2 fruit fly cellular contexts compared by ENCODE assay signal in the genomic region with DNA sequence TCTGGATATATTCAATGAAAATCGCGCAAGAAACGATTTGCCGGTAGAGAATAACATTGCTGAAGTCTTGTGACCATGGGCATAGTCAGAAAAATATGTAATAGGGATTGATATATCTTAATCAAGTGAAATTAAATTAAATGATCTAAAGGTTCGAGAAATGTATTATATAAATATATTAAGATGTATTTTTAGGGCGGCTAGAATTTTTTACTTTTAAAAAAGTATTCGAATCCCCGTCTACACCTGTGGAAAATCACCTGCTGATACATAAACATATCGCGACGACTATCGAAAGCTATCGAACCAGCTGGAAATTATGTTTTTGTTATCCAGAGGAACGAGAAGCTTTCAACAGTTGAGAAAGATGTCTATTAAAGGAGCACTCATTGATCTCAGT.
TF ChIP-seq lines count a peak whose summit lies in the region.

Gene CG13390 (minus strand): TSS at position 81 of the 400 bp plus-strand sequence.
Gene CG17294 (plus strand): TSS at position 319 of the 400 bp plus-strand sequence.

TF ChIP-seq in whole organism, embryonic, 481 proteins besides CTCF, POLR2A, EP300 and RAD21 (continued from another document and continues in another):
- TF ChIP-seq CG6765 (GFP tag; optimal IDR thresholded peaks at IDR 0.05; lab: Kevin White, UChicago): peak; percentile 100
- TF ChIP-seq sens-2 (GFP tag; IDR thresholded peaks at IDR 0.05; lab: Robert Waterston, UW): peak; percentile 99
- peak; percentile 82 for TF ChIP-seq her (GFP tag; optimal IDR thresholded peaks at IDR 0.05; lab: Kevin White, UChicago)
- TF ChIP-seq ssp (GFP tag; IDR thresholded peaks at IDR 0.05; lab: Robert Waterston, UW): peak; percentile 96
- TF ChIP-seq CG14860 (GFP tag; IDR thresholded peaks at IDR 0.05; lab: Robert Waterston, UW; ENCODE audit: partially characterized antibody): 0 out of 3 replicates have a peak, but pooled peaks have one; percentile 44
- TF ChIP-seq CG30020 (tag; optimal IDR thresholded peaks at IDR 0.05; lab: Kevin White, UChicago): peak; percentile 93
- TF ChIP-seq CG9876 (GFP tag; optimal IDR thresholded peaks at IDR 0.05; lab: Kevin White, UChicago): peak; percentile 55
- TF ChIP-seq gt (GFP tag; IDR thresholded peaks at IDR 0.05; lab: Robert Waterston, UW): peak; percentile 99
- TF ChIP-seq CG4854 (GFP tag; optimal IDR thresholded peaks at IDR 0.05; lab: Kevin White, UChicago): peak; percentile 97
- TF ChIP-seq sc (optimal IDR thresholded peaks at IDR 0.05; lab: Kevin White, UChicago): no peak
- TF ChIP-seq sc (GFP tag; optimal IDR thresholded peaks at IDR 0.05; lab: Kevin White, UChicago): peak; percentile 99
- TF ChIP-seq Sox102F (GFP tag; optimal IDR thresholded peaks at IDR 0.05; lab: Kevin White, UChicago): peak; percentile 100
- peak; percentile 99 for TF ChIP-seq cwo (GFP tag; optimal IDR thresholded peaks at IDR 0.05; lab: Kevin White, UChicago)
- peak; percentile 74 for TF ChIP-seq Kr (GFP tag; optimal IDR thresholded peaks at IDR 0.05; lab: Kevin White, UChicago)
- no peak for TF ChIP-seq h (optimal IDR thresholded peaks at IDR 0.05; lab: Kevin White, UChicago)
- TF ChIP-seq nom (GFP tag; optimal IDR thresholded peaks at IDR 0.05; lab: Kevin White, UChicago): peak; percentile 99
- TF ChIP-seq Vsx1 (GFP tag; optimal IDR thresholded peaks at IDR 0.05; lab: Kevin White, UChicago): peak; percentile 98
- TF ChIP-seq CG1024 (GFP tag; IDR thresholded peaks at IDR 0.05; lab: Robert Waterston, UW): peak; percentile 97
- TF ChIP-seq mirr (GFP tag; optimal IDR thresholded peaks at IDR 0.05; lab: Kevin White, UChicago): peak; percentile 99
- TF ChIP-seq crc (GFP tag; optimal IDR thresholded peaks at IDR 0.05; lab: Kevin White, UChicago): peak; percentile 90
- TF ChIP-seq gro (GFP tag; optimal IDR thresholded peaks at IDR 0.05; lab: Kevin White, UChicago): peak; percentile 97
- TF ChIP-seq maf-S (GFP tag; optimal IDR thresholded peaks at IDR 0.05; lab: Kevin White, UChicago): peak; percentile 94
- TF ChIP-seq CG43689 (GFP tag; IDR thresholded peaks at IDR 0.05; lab: Robert Waterston, UW): peak; percentile 99
- peak; percentile 99 for TF ChIP-seq CG12155 (GFP tag; optimal IDR thresholded peaks at IDR 0.05; lab: Kevin White, UChicago)
- TF ChIP-seq trem (tag; optimal IDR thresholded peaks at IDR 0.05; lab: Kevin White, UChicago): peak; percentile 97
- TF ChIP-seq CHES-1-like (GFP tag; optimal IDR thresholded peaks at IDR 0.05; lab: Kevin White, UChicago): peak; percentile 87
- TF ChIP-seq CG10321 (GFP tag; IDR thresholded peaks at IDR 0.05; lab: Robert Waterston, UW): peak; percentile 90
- peak; percentile 100 for TF ChIP-seq CG7839 (tag; optimal IDR thresholded peaks at IDR 0.05; lab: Kevin White, UChicago)
- no peak for TF ChIP-seq Hr39 (optimal IDR thresholded peaks at IDR 0.05; lab: Kevin White, UChicago)
- TF ChIP-seq CG4424 (GFP tag; optimal IDR thresholded peaks at IDR 0.05; lab: Kevin White, UChicago): peak; percentile 99
- TF ChIP-seq CG6813 (GFP tag; optimal IDR thresholded peaks at IDR 0.05; lab: Kevin White, UChicago): peak; percentile 99
- TF ChIP-seq Poxn (GFP tag; IDR thresholded peaks at IDR 0.05; lab: Robert Waterston, UW): peak; percentile 99
- TF ChIP-seq stwl (tag; optimal IDR thresholded peaks at IDR 0.05; lab: Kevin White, UChicago): peak; percentile 87
- TF ChIP-seq ap (GFP tag; IDR thresholded peaks at IDR 0.05; lab: Robert Waterston, UW): peak; percentile 99
- TF ChIP-seq Hr78 (GFP tag; optimal IDR thresholded peaks at IDR 0.05; lab: Kevin White, UChicago): peak in 1 of 2 experiments; percentile 97
- TF ChIP-seq cas (GFP tag; IDR thresholded peaks at IDR 0.05; lab: Robert Waterston, UW): peak; percentile 99
- no peak for TF ChIP-seq Dfd (GFP tag; optimal IDR thresholded peaks at IDR 0.05; lab: Kevin White, UChicago)
- TF ChIP-seq yki (optimal IDR thresholded peaks at IDR 0.05; lab: Kevin White, UChicago): no peak
- TF ChIP-seq E2f1 (GFP tag; IDR thresholded peaks at IDR 0.05; lab: Robert Waterston, UW): peak; percentile 100
- TF ChIP-seq wor (GFP tag; IDR thresholded peaks at IDR 0.05; lab: Robert Waterston, UW): peak; percentile 99
- TF ChIP-seq CG10654 (GFP tag; optimal IDR thresholded peaks at IDR 0.05; lab: Kevin White, UChicago): peak; percentile 99
- TF ChIP-seq CG2202 (tag; optimal IDR thresholded peaks at IDR 0.05; lab: Kevin White, UChicago): peak; percentile 99
- TF ChIP-seq CG1832 (GFP tag; optimal IDR thresholded peaks at IDR 0.05; lab: Kevin White, UChicago): peak; percentile 2
- peak; percentile 97 for TF ChIP-seq CG6254 (GFP tag; optimal IDR thresholded peaks at IDR 0.05; lab: Kevin White, UChicago)
- TF ChIP-seq Nf-YA (GFP tag; IDR thresholded peaks at IDR 0.05; lab: Robert Waterston, UW): peak; percentile 99
- peak; percentile 99 for TF ChIP-seq lilli (GFP tag; optimal IDR thresholded peaks at IDR 0.05; lab: Kevin White, UChicago)
- peak; percentile 99 for TF ChIP-seq CG30403 (GFP tag; optimal IDR thresholded peaks at IDR 0.05; lab: Kevin White, UChicago)
- peak; percentile 100 for TF ChIP-seq NfI (GFP tag; optimal IDR thresholded peaks at IDR 0.05; lab: Kevin White, UChicago)
- peak; percentile 99 for TF ChIP-seq CG17612 (GFP tag; IDR thresholded peaks at IDR 0.05; lab: Robert Waterston, UW)
- peak; percentile 100 for TF ChIP-seq unpg (GFP tag; optimal IDR thresholded peaks at IDR 0.05; lab: Kevin White, UChicago)
- TF ChIP-seq dan (GFP tag; IDR thresholded peaks at IDR 0.05; lab: Robert Waterston, UW): peak; percentile 97
- peak; percentile 71 for TF ChIP-seq CG3163 (GFP tag; optimal IDR thresholded peaks at IDR 0.05; lab: Kevin White, UChicago)
- TF ChIP-seq org-1 (GFP tag; optimal IDR thresholded peaks at IDR 0.05; lab: Kevin White, UChicago): peak; percentile 98
- TF ChIP-seq CG10366 (GFP tag; IDR thresholded peaks at IDR 0.05; lab: Robert Waterston, UW): peak; percentile 99
- TF ChIP-seq btn (GFP tag; optimal IDR thresholded peaks at IDR 0.05; lab: Kevin White, UChicago): peak; percentile 8
- TF ChIP-seq Opbp (GFP tag; IDR thresholded peaks at IDR 0.05; lab: Robert Waterston, UW; ENCODE audit: partially characterized antibody): peak; percentile 31; the same call in 1 of the 3 replicates
- TF ChIP-seq CG2129 (GFP tag; IDR thresholded peaks at IDR 0.05; lab: Robert Waterston, UW; ENCODE audit: partially characterized antibody): peak; percentile 51; the same call in 1 of the 2 replicates
- TF ChIP-seq CG34224 (GFP tag; IDR thresholded peaks at IDR 0.05; lab: Robert Waterston, UW; ENCODE audit: partially characterized antibody): peak; percentile 92
- peak; percentile 99 for TF ChIP-seq gcm (GFP tag; optimal IDR thresholded peaks at IDR 0.05; lab: Kevin White, UChicago)
- TF ChIP-seq B-H2 (GFP tag; optimal IDR thresholded peaks at IDR 0.05; lab: Kevin White, UChicago): peak; percentile 99
- TF ChIP-seq Rfx (GFP tag; IDR thresholded peaks at IDR 0.05; lab: Robert Waterston, UW): peak; percentile 100
- peak; percentile 93 for TF ChIP-seq CG6654 (GFP tag; optimal IDR thresholded peaks at IDR 0.05; lab: Kevin White, UChicago)

TF ChIP-seq in whole organism, prepupa, 60 proteins besides CTCF, POLR2A, EP300 and RAD21 (continued from another document):
- TF ChIP-seq lz (GFP tag; optimal IDR thresholded peaks at IDR 0.05; lab: Kevin White, UChicago) (peak; percentile 98), Hr4 (GFP tag; optimal IDR thresholded peaks at IDR 0.05; lab: Kevin White, UChicago) (peak; percentile 99), Smox (GFP tag; optimal IDR thresholded peaks at IDR 0.05; lab: Kevin White, UChicago) (peak; percentile 99), CG6808 (GFP tag; optimal IDR thresholded peaks at IDR 0.05; lab: Kevin White, UChicago) (peak; percentile 99), Eip75B (GFP tag; optimal IDR thresholded peaks at IDR 0.05; lab: Kevin White, UChicago) (peak; percentile 99), CG11762 (GFP tag; optimal IDR thresholded peaks at IDR 0.05; lab: Kevin White, UChicago; ENCODE audit: insufficient read depth) (peak; percentile 99), svp (GFP tag; lab: Kevin White, UChicago) (peak; percentile 100), salr (GFP tag; optimal IDR thresholded peaks at IDR 0.05; lab: Kevin White, UChicago) (peak; percentile 97 to 99), CG6163 (GFP tag; IDR thresholded peaks at IDR 0.05; lab: Robert Waterston, UW) (peak; percentile 100), dac (GFP tag; optimal IDR thresholded peaks at IDR 0.05; lab: Kevin White, UChicago) (peak; percentile 97), Lpt (GFP tag; optimal IDR thresholded peaks at IDR 0.05; lab: Kevin White, UChicago) (peak; percentile 99)
